Worm (Caenorhabditis elegans): ENCODE data around the gene C55A6.1.

- TF ChIP-seq pes-1 (GFP tag; IDR thresholded peaks at IDR 0.05), result no peak
- TF ChIP-seq tbx-37 (GFP tag; conservative IDR thresholded peaks at IDR 0.05), result no peak
- no peak for TF ChIP-seq tra-4 (tag; optimal IDR thresholded peaks at IDR 0.05)
- TF ChIP-seq sea-1 (GFP tag; conservative IDR thresholded peaks at IDR 0.05), result no peak
- no peak for TF ChIP-seq F13C5.2 (tag; optimal IDR thresholded peaks at IDR 0.05)
- TF ChIP-seq ceh-13 (GFP tag; optimal IDR thresholded peaks at IDR 0.05), result no peak
- no peak for TF ChIP-seq flt-1 (GFP tag; IDR thresholded peaks at IDR 0.05)
- TF ChIP-seq B0310.2 (tag; optimal IDR thresholded peaks at IDR 0.05), result no peak
- no peak for TF ChIP-seq ama-1 (optimal IDR thresholded peaks at IDR 0.05)
- TF ChIP-seq ets-7 (tag; optimal IDR thresholded peaks at IDR 0.05), result no peak
- TF ChIP-seq ceh-36 (tag; optimal IDR thresholded peaks at IDR 0.05), result no peak
- no peak for TF ChIP-seq scrt-1 (GFP tag; IDR thresholded peaks at IDR 0.05)
- TF ChIP-seq tbx-11 (GFP tag; IDR thresholded peaks at IDR 0.05), result no peak
- TF ChIP-seq hmbx-1 (tag; optimal IDR thresholded peaks at IDR 0.05), result no peak
These were observed 32.6 kb downstream of the C55A6.1 start, which contains the start of the genes nas-20 and nas-21 for ce11 chrV:11472209-11472608.
